Worm (Caenorhabditis elegans): ENCODE results near the gene ceh-63.

The ceh-63 gene

ce11 chrX:3695826-3696225, 22.0 kb upstream of the ceh-63 start:
- TF ChIP-seq med-1 (GFP tag; optimal IDR thresholded peaks at IDR 0.05; ENCODE audit: insufficient read depth) (no peak), ref-1 (GFP tag; conservative IDR thresholded peaks at IDR 0.05) (no peak), tab-1 (GFP tag; IDR thresholded peaks at IDR 0.05) (no peak), ztf-23 (GFP tag; IDR thresholded peaks at IDR 0.05) (no peak), klf-2 (GFP tag; conservative IDR thresholded peaks at IDR 0.05) (no peak), ztf-29 (GFP tag; IDR thresholded peaks at IDR 0.05) (no peak), T22C8.4 (GFP tag; IDR thresholded peaks at IDR 0.05) (no peak), flt-1 (GFP tag; IDR thresholded peaks at IDR 0.05) (no peak)

- TF ChIP-seq ztf-23 (GFP tag; IDR thresholded peaks at IDR 0.05), result 0 out of 2 replicates have a peak, but pooled peaks have one; percentile 13
- TF ChIP-seq ztf-29 (GFP tag; IDR thresholded peaks at IDR 0.05), result no peak
- TF ChIP-seq klf-2 (GFP tag; conservative IDR thresholded peaks at IDR 0.05), result no peak
- no peak for TF ChIP-seq cog-1 (tag; optimal IDR thresholded peaks at IDR 0.05)
- TF ChIP-seq ref-1 (GFP tag; conservative IDR thresholded peaks at IDR 0.05), result no peak
- 0 out of 2 replicates have a peak, but pooled peaks have one; percentile 31 for TF ChIP-seq tab-1 (GFP tag; IDR thresholded peaks at IDR 0.05)
- no peak for TF ChIP-seq med-1 (GFP tag; optimal IDR thresholded peaks at IDR 0.05; ENCODE audit: insufficient read depth)
- peak; percentile 70; the same call in 1 of the 2 replicates for TF ChIP-seq flt-1 (GFP tag; IDR thresholded peaks at IDR 0.05)
- TF ChIP-seq T22C8.4 (GFP tag; IDR thresholded peaks at IDR 0.05), result no peak
Measured at ce11 chrX:3694172-3694571, 20.3 kb upstream of the ceh-63 start.

ce11 chrX:3693138-3693537, 19.3 kb upstream of the ceh-63 start, which contains the start of gene C02F12.8:
Gene C02F12.8, minus strand, starts transcription at chrX:3693238.
- TF ChIP-seq ztf-23 (GFP tag; IDR thresholded peaks at IDR 0.05), result no peak
- no peak for TF ChIP-seq flt-1 (GFP tag; IDR thresholded peaks at IDR 0.05)
- no peak for TF ChIP-seq med-1 (GFP tag; optimal IDR thresholded peaks at IDR 0.05; ENCODE audit: insufficient read depth)
- no peak for TF ChIP-seq ztf-29 (GFP tag; IDR thresholded peaks at IDR 0.05)

ce11 chrX:3689802-3690201, 15.9 kb upstream of the ceh-63 start:
- no peak for TF ChIP-seq klf-2 (GFP tag; conservative IDR thresholded peaks at IDR 0.05)
- TF ChIP-seq tab-1 (GFP tag; IDR thresholded peaks at IDR 0.05), result no peak
- no peak for TF ChIP-seq ztf-29 (GFP tag; IDR thresholded peaks at IDR 0.05)
- no peak for TF ChIP-seq cog-1 (tag; optimal IDR thresholded peaks at IDR 0.05)
- no peak for TF ChIP-seq flt-1 (GFP tag; IDR thresholded peaks at IDR 0.05)
- no peak for TF ChIP-seq ref-1 (GFP tag; conservative IDR thresholded peaks at IDR 0.05)
- TF ChIP-seq ztf-23 (GFP tag; IDR thresholded peaks at IDR 0.05), result no peak
- TF ChIP-seq med-1 (GFP tag; optimal IDR thresholded peaks at IDR 0.05; ENCODE audit: insufficient read depth), result no peak
- no peak for TF ChIP-seq T22C8.4 (GFP tag; IDR thresholded peaks at IDR 0.05)

ce11 chrX:3689155-3689719, 15.4 kb upstream of the ceh-63 start, which contains the start of gene tag-278:
Gene tag-278, minus strand, starts transcription at chrX:3689205.
- TF ChIP-seq T22C8.4 (GFP tag; IDR thresholded peaks at IDR 0.05) (no peak), flt-1 (GFP tag; IDR thresholded peaks at IDR 0.05) (no peak), med-1 (GFP tag; optimal IDR thresholded peaks at IDR 0.05; ENCODE audit: insufficient read depth) (no peak), ref-1 (GFP tag; conservative IDR thresholded peaks at IDR 0.05) (no peak), ztf-23 (GFP tag; IDR thresholded peaks at IDR 0.05) (no peak), tab-1 (GFP tag; IDR thresholded peaks at IDR 0.05) (no peak), cog-1 (tag; optimal IDR thresholded peaks at IDR 0.05) (no peak), klf-2 (GFP tag; conservative IDR thresholded peaks at IDR 0.05) (no peak), ztf-29 (GFP tag; IDR thresholded peaks at IDR 0.05) (no peak)

- TF ChIP-seq cog-1 (tag; optimal IDR thresholded peaks at IDR 0.05), result no peak
- TF ChIP-seq ztf-23 (GFP tag; IDR thresholded peaks at IDR 0.05), result no peak
- TF ChIP-seq ztf-29 (GFP tag; IDR thresholded peaks at IDR 0.05), result no peak
- TF ChIP-seq flt-1 (GFP tag; IDR thresholded peaks at IDR 0.05), result no peak
- no peak for TF ChIP-seq klf-2 (GFP tag; conservative IDR thresholded peaks at IDR 0.05)
- TF ChIP-seq med-1 (GFP tag; optimal IDR thresholded peaks at IDR 0.05; ENCODE audit: insufficient read depth), result no peak
- no peak for TF ChIP-seq tab-1 (GFP tag; IDR thresholded peaks at IDR 0.05)
- no peak for TF ChIP-seq ref-1 (GFP tag; conservative IDR thresholded peaks at IDR 0.05)
- TF ChIP-seq T22C8.4 (GFP tag; IDR thresholded peaks at IDR 0.05), result no peak
Measured at ce11 chrX:3686420-3686819, 12.6 kb upstream of the ceh-63 start.

ce11 chrX:3683060-3683459, 9.2 kb upstream of the ceh-63 start:
- TF ChIP-seq T22C8.4 (GFP tag; IDR thresholded peaks at IDR 0.05) (no peak), med-1 (GFP tag; optimal IDR thresholded peaks at IDR 0.05; ENCODE audit: insufficient read depth) (no peak), cog-1 (tag; optimal IDR thresholded peaks at IDR 0.05) (no peak), flt-1 (GFP tag; IDR thresholded peaks at IDR 0.05) (no peak), tab-1 (GFP tag; IDR thresholded peaks at IDR 0.05) (no peak), ztf-29 (GFP tag; IDR thresholded peaks at IDR 0.05) (no peak), klf-2 (GFP tag; conservative IDR thresholded peaks at IDR 0.05) (no peak), ref-1 (GFP tag; conservative IDR thresholded peaks at IDR 0.05) (no peak), ztf-23 (GFP tag; IDR thresholded peaks at IDR 0.05) (no peak)

ce11 chrX:3680544-3681214, 6.8 kb upstream of the ceh-63 start, which contains the start of gene tsp-17:
Gene tsp-17, plus strand, starts transcription at chrX:3681164.
- TF ChIP-seq klf-2 (GFP tag; conservative IDR thresholded peaks at IDR 0.05) (no peak), T22C8.4 (GFP tag; IDR thresholded peaks at IDR 0.05) (no peak), flt-1 (GFP tag; IDR thresholded peaks at IDR 0.05) (no peak), tab-1 (GFP tag; IDR thresholded peaks at IDR 0.05) (no peak), ref-1 (GFP tag; conservative IDR thresholded peaks at IDR 0.05) (no peak), ztf-23 (GFP tag; IDR thresholded peaks at IDR 0.05) (no peak), ztf-29 (GFP tag; IDR thresholded peaks at IDR 0.05) (no peak), cog-1 (tag; optimal IDR thresholded peaks at IDR 0.05) (no peak), med-1 (GFP tag; optimal IDR thresholded peaks at IDR 0.05; ENCODE audit: insufficient read depth) (no peak)

- no peak for TF ChIP-seq cog-1 (tag; optimal IDR thresholded peaks at IDR 0.05)
- 0 out of 2 replicates have a peak, but pooled peaks have one; percentile 64 for TF ChIP-seq flt-1 (GFP tag; IDR thresholded peaks at IDR 0.05)
- no peak for TF ChIP-seq ztf-23 (GFP tag; IDR thresholded peaks at IDR 0.05)
- TF ChIP-seq ref-1 (GFP tag; conservative IDR thresholded peaks at IDR 0.05), result no peak
- TF ChIP-seq klf-2 (GFP tag; conservative IDR thresholded peaks at IDR 0.05), result no peak
- TF ChIP-seq tab-1 (GFP tag; IDR thresholded peaks at IDR 0.05), result no peak
- TF ChIP-seq med-1 (GFP tag; optimal IDR thresholded peaks at IDR 0.05; ENCODE audit: insufficient read depth), result no peak
- no peak for TF ChIP-seq T22C8.4 (GFP tag; IDR thresholded peaks at IDR 0.05)
- no peak for TF ChIP-seq ztf-29 (GFP tag; IDR thresholded peaks at IDR 0.05)
Measured at ce11 chrX:3678507-3679175, 4.8 kb upstream of the ceh-63 start, which contains the start of gene tag-52. Gene tag-52, minus strand, starts transcription at chrX:3678557.

Measured in whole organism, midembryonic.